Fruit fly (Drosophila melanogaster) S2 (cell line): Measurements from ENCODE around the gene BORCS6.

ENCODE experiments used
- CG8478 ChIP-seq: fragments of >200 bp; optimal IDR thresholded peaks from 2 replicates; lab custom pipeline; 2018
- CTCF ChIP-seq, 2 experiments: fragments of >200 bp; optimal IDR thresholded peaks; 2 replicates each; lab custom pipeline; 2018

DNA sequence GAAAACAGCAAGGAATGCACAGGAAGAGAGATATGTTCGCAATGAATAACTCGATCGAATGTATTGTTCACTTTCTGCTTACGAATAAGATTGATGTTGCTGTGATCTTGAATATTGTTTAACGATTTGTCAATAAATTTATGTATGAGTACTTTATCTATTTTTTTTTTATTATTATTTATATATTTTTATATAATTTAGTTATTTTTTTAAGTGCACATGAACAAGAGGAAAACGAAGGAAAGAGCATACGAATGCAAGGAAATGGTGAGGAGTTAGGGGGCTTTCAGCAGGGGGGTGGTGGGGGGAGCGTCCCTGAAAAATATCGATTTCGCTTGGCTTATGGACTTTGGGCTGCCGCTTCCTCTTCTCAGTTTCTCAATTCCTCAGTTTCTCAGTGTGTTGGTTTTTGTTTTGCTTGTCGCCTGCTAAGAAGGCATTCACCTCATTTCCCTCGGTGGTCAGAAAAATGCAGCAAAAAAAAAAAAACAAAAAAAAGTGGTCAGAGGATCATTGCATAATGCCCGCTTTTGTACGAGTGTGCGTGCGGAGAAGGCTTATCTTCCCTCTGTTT, 9.3 kb upstream of the BORCS6 start:
- no peak for TF ChIP-seq CTCF (optimal IDR thresholded peaks at IDR 0.05; lab: Kevin White, UChicago)
- no peak for TF ChIP-seq CG8478 (lab: Kevin White, UChicago)
